Fruit fly (Drosophila melanogaster): ENCODE data around the gene Atac1.

DNA sequence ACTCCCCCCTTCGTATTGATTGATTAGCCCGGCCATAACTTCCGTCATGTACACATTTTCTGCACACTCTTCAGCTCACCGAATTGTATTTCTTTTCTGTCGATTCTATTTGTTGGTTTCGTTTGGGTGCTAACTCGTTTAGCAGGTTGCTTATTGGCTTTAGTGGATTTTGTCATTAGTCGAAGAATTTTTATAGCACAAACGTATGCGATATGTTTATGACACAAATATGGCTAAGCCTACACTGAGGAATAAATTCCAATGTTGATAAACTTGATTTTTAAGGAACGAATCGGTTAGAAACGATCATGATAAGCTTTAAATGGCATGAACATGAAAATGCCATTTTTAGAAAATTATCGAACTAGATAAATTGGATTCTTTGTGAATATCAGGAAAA lies 38.6 kb upstream of the Atac1 start:
- TF ChIP-seq vfl (GFP tag; optimal IDR thresholded peaks at IDR 0.05) (no peak), CG4282 (GFP tag; optimal IDR thresholded peaks at IDR 0.05) (no peak), CG14860 (GFP tag; IDR thresholded peaks at IDR 0.05; ENCODE audit: partially characterized antibody) (no peak), Myb (GFP tag; optimal IDR thresholded peaks at IDR 0.05) (no peak), PHDP (tag; optimal IDR thresholded peaks at IDR 0.05) (no peak), Dll (GFP tag; IDR thresholded peaks at IDR 0.05; ENCODE audit: partially characterized antibody) (no peak), CG2889 (GFP tag; IDR thresholded peaks at IDR 0.05) (no peak), E2f2 (GFP tag; IDR thresholded peaks at IDR 0.05) (no peak), onecut (GFP tag; IDR thresholded peaks at IDR 0.05) (no peak), CG31365 (tag; optimal IDR thresholded peaks at IDR 0.05) (no peak), C15 (GFP tag; IDR thresholded peaks at IDR 0.05) (no peak), CG10543 (GFP tag; optimal IDR thresholded peaks at IDR 0.05) (no peak)
